Fruit fly (Drosophila melanogaster) whole organism, wandering third instar larva: Measurements from ENCODE around the gene CG32163.

Experiments
- Abd-B ChIP-seq: fragments of >200 bp; optimal IDR thresholded peaks from 2 replicates; lab custom pipeline; 2017; ENCODE audit warnings: missing biosample characterization, missing genetic modification characterization
- br ChIP-seq: fragments of 200-800 bp; sonication (Bioruptor generic); optimal IDR thresholded peaks from 2 replicates; lab custom pipeline; 2016; ENCODE audit warnings: missing biosample characterization, missing genetic modification characterization
- dsf ChIP-seq: sonication (Bioruptor generic); optimal IDR thresholded peaks from 2 replicates; lab custom pipeline; 2016; ENCODE audit warnings: missing biosample characterization, missing genetic modification characterization, borderline replicate concordance
- h ChIP-seq: fragments of 200-800 bp; sonication (Bioruptor generic); optimal IDR thresholded peaks from 3 replicates; lab custom pipeline; 2016; ENCODE audit warnings: missing biosample characterization, mild to moderate bottlenecking, missing genetic modification characterization
- lola ChIP-seq: fragments of >200 bp; optimal IDR thresholded peaks from 2 replicates; lab custom pipeline; 2017; ENCODE audit warnings: missing biosample characterization, missing genetic modification characterization
- psq ChIP-seq: fragments of 200-800 bp; sonication (Bioruptor generic); optimal IDR thresholded peaks from 3 replicates; lab custom pipeline; 2017; ENCODE audit warnings: missing biosample characterization, mild to moderate bottlenecking, missing genetic modification characterization, moderate library complexity
- sv ChIP-seq: fragments of 200-800 bp; sonication (Bioruptor generic); optimal IDR thresholded peaks from 3 replicates; lab custom pipeline; 2016; ENCODE audit warnings: missing biosample characterization, missing genetic modification characterization
- usp ChIP-seq: fragments of >200 bp; optimal IDR thresholded peaks from 2 replicates; lab custom pipeline; 2017; ENCODE audit warnings: missing biosample characterization, missing genetic modification characterization
- woc ChIP-seq: sonication (Bioruptor generic); optimal IDR thresholded peaks from 2 replicates; lab custom pipeline; 2016; ENCODE audit warnings: missing biosample characterization, mild to moderate bottlenecking, missing genetic modification characterization

DNA sequence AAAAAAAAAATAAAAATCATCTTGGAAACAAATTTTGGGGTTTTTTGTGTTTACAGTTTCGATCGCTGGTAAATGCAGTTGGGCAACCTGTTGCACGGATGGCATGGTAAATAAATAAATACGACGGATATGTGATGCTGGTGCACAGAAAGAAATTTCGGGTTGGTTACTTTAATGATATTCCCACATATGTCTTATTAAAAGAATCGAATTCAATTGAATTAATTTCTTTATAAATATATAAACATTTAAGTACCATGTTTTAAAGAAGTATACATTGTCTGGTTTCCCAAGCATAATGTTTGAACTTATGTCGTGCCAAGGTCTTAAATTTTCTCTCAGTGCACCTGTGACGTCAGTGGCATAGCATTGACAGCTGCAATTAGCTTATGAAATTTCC is 19.5 kb upstream of the CG32163 start:
- TF ChIP-seq woc (no peak), lola (GFP tag; lab: Kevin White, UChicago) (no peak), br (GFP tag; lab: Kevin White, UChicago) (no peak), psq (GFP tag; lab: Kevin White, UChicago) (no peak), dsf (GFP tag; lab: Kevin White, UChicago) (no peak), Abd-B (GFP tag; lab: Kevin White, UChicago) (no peak), usp (GFP tag; lab: Kevin White, UChicago) (no peak), sv (GFP tag; lab: Kevin White, UChicago) (peak; percentile 14), h (GFP tag; lab: Kevin White, UChicago) (no peak)
